Worm (Caenorhabditis elegans) whole organism, L3 larva: ENCODE data around the gene wdr-5.3.

Source experiments
- ZK546.5 ChIP-seq: sonication (generic microtip); optimal IDR thresholded peaks from 2 replicates; lab custom pipeline; 2017; ENCODE audit warnings: missing biosample characterization, missing genetic modification characterization
- aly-2 ChIP-seq: fragments of 150-350 bp; optimal IDR thresholded peaks from 2 replicates; lab custom pipeline; 2014; ENCODE audit warnings: missing biosample characterization, missing genetic modification characterization
- egl-27 ChIP-seq: sonication (generic microtip); optimal IDR thresholded peaks from 4 replicates; lab custom pipeline; 2017; ENCODE audit warnings: missing biosample characterization, missing genetic modification reagents, missing genetic modification characterization
- fos-1 ChIP-seq: fragments of 150-350 bp; optimal IDR thresholded peaks from 2 replicates; lab custom pipeline; 2014; ENCODE audit warnings: missing biosample characterization, missing genetic modification characterization

DNA sequence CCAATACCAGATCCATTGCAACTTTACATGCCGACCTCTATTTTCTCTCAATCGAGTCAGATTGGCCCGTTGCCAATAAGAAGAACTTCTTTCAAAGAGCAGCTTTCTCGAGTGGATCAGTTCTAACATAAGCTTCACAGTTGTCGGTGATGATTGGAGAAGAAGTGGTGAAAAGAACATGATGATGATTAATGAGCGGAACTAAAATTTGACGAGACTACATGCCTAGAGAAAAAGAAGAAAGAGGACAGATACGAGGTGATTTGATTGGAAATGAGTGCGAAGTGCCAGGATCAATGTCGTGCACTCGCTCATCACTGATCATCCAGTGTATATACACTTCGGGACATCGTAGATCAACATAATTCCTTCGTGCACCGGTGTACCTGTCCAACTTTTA lies 9.3 kb upstream of the wdr-5.3 start:
- TF ChIP-seq egl-27 (no peak), fos-1 (no peak), ZK546.5 (tag; lab: Kevin White, UChicago) (no peak), aly-2 (tag; lab: Kevin White, UChicago) (no peak)
